Fruit fly (Drosophila melanogaster) whole organism: ENCODE results near the gene Doa.

Source experiments
- CG8478 ChIP-seq: fragments of >200 bp; optimal IDR thresholded peaks from 2 replicates; lab custom pipeline; 2018; ENCODE audit warnings: inconsistent platforms
- Dll ChIP-seq: fragments of >200 bp; optimal IDR thresholded peaks from 2 replicates; lab custom pipeline; 2017
- pan ChIP-seq: fragments of >200 bp; optimal IDR thresholded peaks from 2 replicates; lab custom pipeline; 2017
- psq ChIP-seq: fragments of >200 bp; optimal IDR thresholded peaks from 2 replicates; lab custom pipeline; 2017
- usp ChIP-seq: fragments of >200 bp; optimal IDR thresholded peaks from 2 replicates; lab custom pipeline; 2017; ENCODE audit warnings: missing biosample characterization, missing genetic modification characterization, mixed read lengths

DNA sequence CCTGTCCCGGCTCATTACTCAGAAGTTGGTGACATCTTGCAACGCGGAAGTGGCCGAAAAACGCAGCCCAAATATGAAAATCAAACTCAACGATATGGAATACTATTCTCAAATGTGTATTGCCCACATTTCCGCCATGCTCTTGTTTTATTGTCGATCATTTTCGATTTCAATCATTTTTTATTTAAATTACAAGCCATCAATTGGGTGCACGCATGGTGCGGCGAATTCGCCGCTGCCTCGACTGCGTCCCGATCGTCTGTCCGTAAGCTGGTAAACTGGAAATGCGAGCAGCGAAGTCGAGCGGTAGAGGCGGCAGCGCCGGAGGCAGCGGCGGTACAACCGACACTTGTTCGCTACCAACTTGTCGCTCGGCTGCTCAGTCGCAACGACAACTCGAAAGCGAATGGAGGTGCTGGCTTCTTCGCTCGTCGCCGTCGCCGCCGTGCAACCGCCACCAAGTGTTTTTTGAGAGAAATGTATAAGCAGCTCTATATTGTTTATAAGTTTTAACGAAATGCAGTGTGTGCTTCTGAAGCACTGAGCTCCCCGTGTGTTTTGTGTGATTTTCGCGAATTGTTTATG is 3.7 kb downstream of the Doa start:
- TF ChIP-seq psq (lab: Kevin White, UChicago) (no peak), Dll (lab: Kevin White, UChicago) (no peak), pan (lab: Kevin White, UChicago) (no peak), usp (GFP tag; lab: Kevin White, UChicago) (no peak), CG8478 (lab: Kevin White, UChicago) (no peak)
